Worm (Caenorhabditis elegans) whole organism, late embryonic: Measurements from ENCODE around the gene C17B7.12.

Experiments used
- elt-2 ChIP-seq: sonication (generic microtip); optimal IDR thresholded peaks from 2 replicates; lab custom pipeline; 2016; ENCODE audit warnings: missing genetic modification reagents, missing genetic modification characterization, missing compliant biosample characterization
- pat-9 ChIP-seq: fragments of 200-800 bp; sonication (Bioruptor generic); optimal IDR thresholded peaks from 2 replicates; lab custom pipeline; 2018; ENCODE audit warnings: mild to moderate bottlenecking, missing genetic modification characterization, moderate library complexity, missing compliant biosample characterization

DNA sequence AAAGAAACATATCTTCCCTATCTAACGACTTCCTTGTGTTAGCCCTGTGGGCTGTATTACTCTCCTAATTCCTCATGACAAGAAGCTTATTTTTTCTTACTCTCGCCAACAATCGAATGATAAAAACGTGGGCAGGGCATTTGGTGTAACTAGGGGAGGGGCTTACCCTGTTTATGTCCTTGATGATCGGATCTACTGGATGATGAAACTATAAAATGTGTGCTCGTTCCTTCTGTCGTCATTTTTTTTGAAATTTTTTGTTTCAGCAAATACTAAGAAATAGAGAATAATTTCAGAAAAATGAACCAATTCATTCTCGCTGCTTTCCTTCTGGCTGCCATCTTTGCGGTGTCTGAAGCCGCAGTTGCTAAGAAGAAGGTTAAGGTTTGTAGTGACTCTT, 10.5 kb upstream of the C17B7.12 start, which contains the start of gene C17B7.3:
- no peak for TF ChIP-seq pat-9 (tag; lab: Kevin White, UChicago)
- no peak for TF ChIP-seq elt-2 (tag; lab: Kevin White, UChicago)
